Worm (Caenorhabditis elegans) whole organism, L2 larva: ENCODE data around the gene C45H4.14.

ENCODE experiments used
- Y55F3AM.14 ChIP-seq: fragments of 200-800 bp; sonication (Bioruptor generic); optimal IDR thresholded peaks from 2 replicates; lab custom pipeline; 2018; ENCODE audit warnings: mild to moderate bottlenecking, missing genetic modification characterization, missing compliant biosample characterization
- egl-27 ChIP-seq: sonication (generic microtip); optimal IDR thresholded peaks from 3 replicates; lab custom pipeline; 2017; ENCODE audit warnings: missing biosample characterization, missing genetic modification reagents, missing genetic modification characterization
- lsy-2 ChIP-seq, 2 experiments: fragments of 150-350 bp in 1 of 2; sonication (generic microtip) in 1 of 2; optimal IDR thresholded peaks; 2 replicates each; lab custom pipeline; 2014 to 2017; ENCODE audit warnings: missing biosample characterization in 2 of 2, missing genetic modification characterization in 2 of 2
- mbf-1 ChIP-seq: sonication (generic microtip); optimal IDR thresholded peaks from 2 replicates; lab custom pipeline; 2017; ENCODE audit warnings: missing biosample characterization, missing genetic modification characterization
- nhr-11 ChIP-seq: fragments of 150-350 bp; optimal IDR thresholded peaks from 2 replicates; lab custom pipeline; 2014; ENCODE audit warnings: missing biosample characterization, missing genetic modification characterization
- skn-1 ChIP-seq: sonication (generic microtip); optimal IDR thresholded peaks from 2 replicates; lab custom pipeline; 2017; ENCODE audit warnings: missing biosample characterization, missing genetic modification characterization
- snpc-4 ChIP-seq: fragments of 150-350 bp; optimal IDR thresholded peaks from 2 replicates; lab custom pipeline; 2014; ENCODE audit warnings: missing biosample characterization, missing genetic modification characterization

DNA sequence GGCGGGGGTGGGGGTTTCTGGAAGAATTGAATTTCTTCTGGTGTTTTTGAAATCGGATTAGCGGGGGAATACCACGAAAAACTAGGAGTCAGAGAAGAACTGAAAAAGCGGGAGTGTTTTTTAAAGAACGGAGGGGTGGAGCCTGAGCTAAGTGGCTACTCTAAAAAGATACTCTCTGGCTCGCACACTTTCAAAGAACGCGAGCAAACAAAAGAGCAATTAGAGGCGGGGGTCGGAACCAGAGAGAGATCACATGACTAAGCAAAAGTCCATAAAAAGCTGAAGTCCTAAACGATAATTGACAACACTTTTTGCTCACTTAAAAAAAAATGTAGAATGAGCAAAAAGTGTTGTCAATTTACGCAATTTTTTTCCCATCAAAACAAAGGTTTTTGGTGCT lies 24.9 kb downstream of the C45H4.14 start:
- TF ChIP-seq skn-1 (tag; lab: Kevin White, UChicago): no peak
- no peak for TF ChIP-seq nhr-11 (tag; lab: Kevin White, UChicago)
- TF ChIP-seq lsy-2 (tag; optimal IDR thresholded peaks at IDR 0.05; lab: Kevin White, UChicago): peak in 1 of 2 experiments; percentile 23
- TF ChIP-seq snpc-4 (tag; lab: Kevin White, UChicago): no peak
- TF ChIP-seq Y55F3AM.14 (GFP tag; lab: Kevin White, UChicago): peak; percentile 26
- no peak for TF ChIP-seq mbf-1 (tag; lab: Kevin White, UChicago)
- TF ChIP-seq egl-27 (tag; lab: Kevin White, UChicago): no peak
